Worm (Caenorhabditis elegans): Measurements from ENCODE around the gene Y53F4A.2.

DNA sequence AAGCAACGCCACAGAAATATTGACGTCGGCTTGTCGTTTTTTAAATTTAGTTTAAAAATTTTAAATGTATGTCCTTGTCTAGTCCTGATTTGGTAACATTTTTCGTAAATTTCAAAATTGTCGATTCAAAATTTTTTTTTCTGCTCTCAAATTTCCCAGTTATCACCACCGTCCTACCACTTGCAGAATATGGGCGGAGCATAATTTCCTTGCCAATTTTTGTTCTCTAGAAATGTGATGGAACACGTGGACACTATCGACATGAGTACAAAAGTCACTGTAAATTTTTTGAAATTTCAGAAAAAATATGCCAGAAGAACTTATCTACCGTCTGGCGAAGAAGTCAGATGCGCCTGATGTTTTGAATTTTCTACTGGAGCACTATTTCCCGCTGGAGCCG lies 21.7 kb downstream of the Y53F4A.2 start, which contains the start of gene R05H10.7:
- TF ChIP-seq med-1 (GFP tag; optimal IDR thresholded peaks at IDR 0.05; ENCODE audit: insufficient read depth) = no peak
- no peak for TF ChIP-seq flt-1 (GFP tag; IDR thresholded peaks at IDR 0.05)
- TF ChIP-seq T22C8.4 (GFP tag; IDR thresholded peaks at IDR 0.05) = no peak
- TF ChIP-seq ztf-29 (GFP tag; IDR thresholded peaks at IDR 0.05) = no peak
- no peak for TF ChIP-seq cog-1 (tag; optimal IDR thresholded peaks at IDR 0.05)
- no peak for TF ChIP-seq tab-1 (GFP tag; IDR thresholded peaks at IDR 0.05)
- no peak for TF ChIP-seq klf-2 (GFP tag; conservative IDR thresholded peaks at IDR 0.05)
- no peak for TF ChIP-seq ref-1 (GFP tag; conservative IDR thresholded peaks at IDR 0.05)

Data from whole organism, midembryonic.